Worm (Caenorhabditis elegans): Measurements from ENCODE around the gene C44F1.1.

DNA sequence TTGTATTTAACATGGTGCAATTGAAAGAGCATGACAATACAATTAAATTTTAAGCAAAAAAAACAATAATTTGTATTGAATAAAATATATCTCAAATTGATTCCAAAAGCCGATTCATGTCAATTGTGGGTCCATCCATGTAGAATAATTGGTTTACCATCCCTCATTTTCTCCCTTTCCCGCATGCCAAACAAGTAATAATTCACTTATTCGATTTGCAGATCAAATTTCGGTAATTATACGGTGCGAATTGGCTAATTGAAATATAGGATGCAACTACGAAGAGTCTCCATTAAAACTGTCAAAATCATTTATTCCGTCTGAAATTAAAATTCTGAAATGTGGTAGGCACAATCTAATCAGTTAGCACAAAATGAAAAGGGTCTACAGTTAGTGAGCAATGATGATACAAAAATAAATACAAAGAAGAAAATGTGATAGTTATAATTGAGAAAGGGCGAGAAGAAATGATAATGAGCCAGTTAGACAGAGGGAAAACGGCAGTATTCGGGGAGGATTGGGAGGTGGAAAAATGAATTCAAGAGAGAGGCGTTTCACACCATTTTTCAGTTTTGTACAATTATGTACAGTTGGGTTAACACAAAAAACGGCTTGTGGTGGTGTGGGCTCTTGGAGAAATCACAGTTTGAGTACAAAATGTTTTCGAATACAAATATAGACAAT is 24.5 kb upstream of the C44F1.1 start:
- TF ChIP-seq mls-2 (tag; optimal IDR thresholded peaks at IDR 0.05) (peak; percentile 24), unc-39 (tag; optimal IDR thresholded peaks at IDR 0.05) (peak; percentile 11), ztf-11 (tag; optimal IDR thresholded peaks at IDR 0.05) (no peak)

All from whole organism, mixed stage, embryonic.